Worm (Caenorhabditis elegans) whole organism, L2 larva: ENCODE measurements around the gene F55C9.6.

Experiments used
- C34F6.9 ChIP-seq: fragments of 150-350 bp; optimal IDR thresholded peaks from 2 replicates; lab custom pipeline; 2014; ENCODE audit warnings: missing biosample characterization, missing genetic modification characterization
- F13H6.1 ChIP-seq: sonication (generic microtip); optimal IDR thresholded peaks from 2 replicates; lab custom pipeline; 2016; ENCODE audit warnings: missing genetic modification characterization, missing compliant biosample characterization
- R02D3.7 ChIP-seq: fragments of 150-350 bp; optimal IDR thresholded peaks from 2 replicates; lab custom pipeline; 2014; ENCODE audit warnings: missing biosample characterization, missing genetic modification characterization
- ZK546.5 ChIP-seq: sonication (generic microtip); optimal IDR thresholded peaks from 2 replicates; lab custom pipeline; 2017; ENCODE audit warnings: missing biosample characterization, missing genetic modification characterization
- alr-1 ChIP-seq: fragments of 150-350 bp; optimal IDR thresholded peaks from 2 replicates; lab custom pipeline; 2014; ENCODE audit warnings: missing biosample characterization, missing genetic modification characterization
- aly-2 ChIP-seq: fragments of 150-350 bp; optimal IDR thresholded peaks from 2 replicates; lab custom pipeline; 2014; ENCODE audit warnings: missing biosample characterization, missing genetic modification characterization
- ceh-16 ChIP-seq: fragments of 150-350 bp; optimal IDR thresholded peaks from 2 replicates; lab custom pipeline; 2014; ENCODE audit warnings: missing biosample characterization, missing genetic modification characterization
- ceh-82 ChIP-seq: fragments of 150-350 bp; optimal IDR thresholded peaks from 2 replicates; lab custom pipeline; 2014; ENCODE audit warnings: missing biosample characterization, missing genetic modification characterization
- crh-2 ChIP-seq: sonication (generic microtip); optimal IDR thresholded peaks from 2 replicates; lab custom pipeline; 2017; ENCODE audit warnings: missing biosample characterization, missing genetic modification characterization
- dmd-4 ChIP-seq: sonication (generic microtip); optimal IDR thresholded peaks from 2 replicates; lab custom pipeline; 2017; ENCODE audit warnings: missing biosample characterization, missing genetic modification characterization
- egl-27 ChIP-seq: sonication (generic microtip); optimal IDR thresholded peaks from 3 replicates; lab custom pipeline; 2017; ENCODE audit warnings: missing biosample characterization, missing genetic modification reagents, missing genetic modification characterization
- elt-1 ChIP-seq: fragments of 150-350 bp; optimal IDR thresholded peaks from 2 replicates; lab custom pipeline; 2014; ENCODE audit warnings: missing biosample characterization, missing genetic modification characterization
- elt-3 ChIP-seq: sonication (generic microtip); optimal IDR thresholded peaks from 2 replicates; lab custom pipeline; 2017; ENCODE audit warnings: missing biosample characterization, missing genetic modification characterization
- fos-1 ChIP-seq: fragments of 150-350 bp; optimal IDR thresholded peaks from 2 replicates; lab custom pipeline; 2014; ENCODE audit warnings: missing biosample characterization, missing genetic modification characterization
- gmeb-1 ChIP-seq: fragments of 150-350 bp; optimal IDR thresholded peaks from 2 replicates; lab custom pipeline; 2014; ENCODE audit warnings: missing biosample characterization, missing genetic modification characterization
- lin-11 ChIP-seq: fragments of 150-350 bp; sonication (generic microtip); optimal IDR thresholded peaks from 2 replicates; lab custom pipeline; 2014; ENCODE audit warnings: missing biosample characterization, missing genetic modification characterization, inconsistent platforms, mixed read lengths
- lin-13 ChIP-seq: fragments of 150-350 bp; optimal IDR thresholded peaks from 2 replicates; lab custom pipeline; 2014; ENCODE audit warnings: missing biosample characterization, missing genetic modification reagents, missing genetic modification characterization
- lin-39 ChIP-seq: fragments of 150-350 bp; optimal IDR thresholded peaks from 2 replicates; lab custom pipeline; 2014; ENCODE audit warnings: missing biosample characterization, missing genetic modification reagents, missing genetic modification characterization
- mdl-1 ChIP-seq, 2 experiments: fragments of 150-350 bp in 1 of 2; sonication (generic microtip) in 1 of 2; optimal IDR thresholded peaks; 2 replicates each; lab custom pipeline; 2017; ENCODE audit warnings: missing biosample characterization in 2 of 2, missing genetic modification characterization in 2 of 2
- nhr-10 ChIP-seq: sonication (generic microtip); optimal IDR thresholded peaks from 2 replicates; lab custom pipeline; 2017; ENCODE audit warnings: missing biosample characterization, missing genetic modification characterization
- nhr-11 ChIP-seq: fragments of 150-350 bp; optimal IDR thresholded peaks from 2 replicates; lab custom pipeline; 2014; ENCODE audit warnings: missing biosample characterization, missing genetic modification characterization
- nhr-129 ChIP-seq: fragments of 150-350 bp; optimal IDR thresholded peaks from 2 replicates; lab custom pipeline; 2014; ENCODE audit warnings: missing biosample characterization, missing genetic modification characterization
- nhr-21 ChIP-seq: fragments of 150-350 bp; optimal IDR thresholded peaks from 2 replicates; lab custom pipeline; 2014; ENCODE audit warnings: missing biosample characterization, missing genetic modification characterization
- nhr-23 ChIP-seq: fragments of 150-350 bp; optimal IDR thresholded peaks from 2 replicates; lab custom pipeline; 2014; ENCODE audit warnings: missing biosample characterization, missing genetic modification reagents, missing genetic modification characterization
- nhr-237 ChIP-seq: fragments of 150-350 bp; optimal IDR thresholded peaks from 2 replicates; lab custom pipeline; 2014; ENCODE audit warnings: missing biosample characterization, missing genetic modification characterization
- nhr-25 ChIP-seq: fragments of 150-350 bp; sonication (generic microtip); optimal IDR thresholded peaks from 3 replicates; lab custom pipeline; 2014; ENCODE audit warnings: missing biosample characterization, missing genetic modification characterization
- peb-1 ChIP-seq: fragments of 150-350 bp; optimal IDR thresholded peaks from 2 replicates; lab custom pipeline; 2014; ENCODE audit warnings: missing biosample characterization, missing genetic modification characterization
- sem-4 ChIP-seq: fragments of 150-350 bp; optimal IDR thresholded peaks from 2 replicates; lab custom pipeline; 2014; ENCODE audit warnings: missing biosample characterization, missing genetic modification reagents, missing genetic modification characterization
- skn-1 ChIP-seq: sonication (generic microtip); optimal IDR thresholded peaks from 2 replicates; lab custom pipeline; 2017; ENCODE audit warnings: missing biosample characterization, missing genetic modification characterization
- sma-9 ChIP-seq, 2 experiments: fragments of 150-350 bp in 1 of 2; sonication (generic microtip) in 1 of 2; optimal IDR thresholded peaks; 2 replicates each; lab custom pipeline; 2014 to 2016; ENCODE audit warnings: missing genetic modification characterization in 2 of 2, mild to moderate bottlenecking in 1 of 2, missing biosample characterization in 1 of 2, missing compliant biosample characterization in 1 of 2, missing genetic modification reagents in 1 of 2, moderate library complexity in 1 of 2
- snpc-4 ChIP-seq: fragments of 150-350 bp; optimal IDR thresholded peaks from 2 replicates; lab custom pipeline; 2014; ENCODE audit warnings: missing biosample characterization, missing genetic modification characterization
- unc-39 ChIP-seq: fragments of 150-350 bp; optimal IDR thresholded peaks from 2 replicates; lab custom pipeline; 2014; ENCODE audit warnings: missing biosample characterization, missing genetic modification characterization
- zag-1 ChIP-seq: fragments of 150-350 bp; optimal IDR thresholded peaks from 2 replicates; lab custom pipeline; 2014; ENCODE audit warnings: missing biosample characterization, missing genetic modification characterization
- ztf-1 ChIP-seq: fragments of 200-800 bp; sonication (Bioruptor generic); conservative IDR thresholded peaks from 2 replicates; pipeline ENCODE4 v1.3.6; 2022; ENCODE audit warnings: missing genetic modification characterization, missing compliant biosample characterization

Gene F55C9.6

ce11 chrV:19293025-19293424 is 3.6 kb downstream of the F55C9.6 start, which contains the start of gene F55C9.5:
Gene F55C9.5 (minus strand): TSS chrV:19293125.
- no peak for TF ChIP-seq ceh-16
- no peak for TF ChIP-seq peb-1 (tag; lab: Kevin White, UChicago)
- TF ChIP-seq mdl-1 (tag; optimal IDR thresholded peaks at IDR 0.05; lab: Kevin White, UChicago) = no peak
- no peak for TF ChIP-seq snpc-4 (tag; lab: Kevin White, UChicago)
- no peak for TF ChIP-seq egl-27 (tag; lab: Kevin White, UChicago)
- TF ChIP-seq elt-3 (tag; lab: Kevin White, UChicago) = no peak

- TF ChIP-seq peb-1 (tag; lab: Kevin White, UChicago) = no peak
- no peak for TF ChIP-seq ceh-82 (tag; lab: Kevin White, UChicago)
- TF ChIP-seq C34F6.9 (tag; lab: Kevin White, UChicago) = no peak
- TF ChIP-seq nhr-25 (tag; lab: Kevin White, UChicago) = no peak
- TF ChIP-seq, all 48 proteins: peak for 0
Measured at ce11 chrV:19288073-19288805, 8.4 kb downstream of the F55C9.6 start, which contains the start of the genes F55C9.3 and fbxb-57. Gene F55C9.3 (minus strand): TSS chrV:19288173. Gene fbxb-57 (plus strand): TSS chrV:19288755.

ce11 chrV:19285921-19286320 is 10.7 kb downstream of the F55C9.6 start:
- no peak for TF ChIP-seq R02D3.7 (tag; lab: Kevin White, UChicago)
- TF ChIP-seq nhr-23 (tag; lab: Kevin White, UChicago) = no peak
- TF ChIP-seq nhr-11 (tag; lab: Kevin White, UChicago) = no peak
- TF ChIP-seq ceh-82 (tag; lab: Kevin White, UChicago) = no peak
- no peak for TF ChIP-seq C34F6.9 (tag; lab: Kevin White, UChicago)
- no peak for TF ChIP-seq dmd-4 (tag; lab: Kevin White, UChicago)
- no peak for TF ChIP-seq ZK546.5 (tag; lab: Kevin White, UChicago)
- TF ChIP-seq lin-11 (tag; lab: Kevin White, UChicago) = no peak
- no peak for TF ChIP-seq nhr-129 (tag; lab: Kevin White, UChicago)
- no peak for TF ChIP-seq elt-1

ce11 chrV:19282314-19282713 is 14.3 kb downstream of the F55C9.6 start, which contains the start of gene fbxb-117:
Gene fbxb-117 (plus strand): TSS chrV:19282614.
- TF ChIP-seq ceh-16 = no peak
- TF ChIP-seq nhr-11 (tag; lab: Kevin White, UChicago) = no peak
- TF ChIP-seq nhr-25 (tag; lab: Kevin White, UChicago) = no peak
- no peak for TF ChIP-seq egl-27 (tag; lab: Kevin White, UChicago)
- no peak for TF ChIP-seq C34F6.9 (tag; lab: Kevin White, UChicago)
- TF ChIP-seq nhr-23 (tag; lab: Kevin White, UChicago) = no peak
- TF ChIP-seq lin-13 (GFP tag; lab: Kevin White, UChicago) = no peak
- no peak for TF ChIP-seq sem-4

- no peak for TF ChIP-seq crh-2
- no peak for TF ChIP-seq elt-3 (tag; lab: Kevin White, UChicago)
- TF ChIP-seq nhr-129 (tag; lab: Kevin White, UChicago) = no peak
- TF ChIP-seq unc-39 (tag; lab: Kevin White, UChicago) = no peak
- TF ChIP-seq peb-1 (tag; lab: Kevin White, UChicago) = no peak
- TF ChIP-seq elt-1 = no peak
- TF ChIP-seq C34F6.9 (tag; lab: Kevin White, UChicago) = no peak
- no peak for TF ChIP-seq alr-1
- no peak for TF ChIP-seq nhr-25 (tag; lab: Kevin White, UChicago)
- no peak for TF ChIP-seq ceh-82 (tag; lab: Kevin White, UChicago)
Measured at ce11 chrV:19279888-19280287, 16.7 kb downstream of the F55C9.6 start, which contains the start of gene F21D9.8. Gene F21D9.8 (minus strand): TSS chrV:19279988.

ce11 chrV:19278488-19278887 is 18.1 kb downstream of the F55C9.6 start:
- TF ChIP-seq zag-1 (tag; lab: Kevin White, UChicago) = no peak
- TF ChIP-seq nhr-23 (tag; lab: Kevin White, UChicago) = no peak

ce11 chrV:19276354-19276753 is 20.3 kb downstream of the F55C9.6 start:
- no peak for TF ChIP-seq ztf-1 (GFP tag; lab: Robert Waterston, UW)
- no peak for TF ChIP-seq aly-2 (tag; lab: Kevin White, UChicago)
- no peak for TF ChIP-seq nhr-237
- TF ChIP-seq fos-1 (tag; lab: Kevin White, UChicago) = no peak
- no peak for TF ChIP-seq unc-39 (tag; lab: Kevin White, UChicago)
- no peak for TF ChIP-seq ceh-16
- TF ChIP-seq skn-1 = no peak
- TF ChIP-seq nhr-10 = no peak
- TF ChIP-seq elt-1 = no peak
- TF ChIP-seq ceh-82 (tag; lab: Kevin White, UChicago) = no peak
- TF ChIP-seq gmeb-1 = no peak
- TF ChIP-seq nhr-21 = no peak
- TF ChIP-seq F13H6.1 (tag; lab: Kevin White, UChicago) = no peak
- TF ChIP-seq sma-9 (GFP tag; optimal IDR thresholded peaks at IDR 0.05; lab: Kevin White, UChicago) = no peak
- TF ChIP-seq sma-9 (tag; optimal IDR thresholded peaks at IDR 0.05; lab: Kevin White, UChicago) = no peak
- TF ChIP-seq lin-39 = no peak
